Fruit fly (Drosophila melanogaster) whole organism: ENCODE data around the gene Sumo.

Experiments
- CG8478 ChIP-seq: fragments of >200 bp; optimal IDR thresholded peaks from 2 replicates; lab custom pipeline; 2018; ENCODE audit warnings: inconsistent platforms
- Dll ChIP-seq: fragments of >200 bp; optimal IDR thresholded peaks from 2 replicates; lab custom pipeline; 2017
- EcR ChIP-seq, 2 experiments: fragments of >200 bp; optimal IDR thresholded peaks; 2 replicates each; lab custom pipeline; 2017; ENCODE audit warnings: missing biosample characterization in 2 of 2, missing genetic modification characterization in 2 of 2, missing genetic modification reagents in 2 of 2
- pan ChIP-seq: fragments of >200 bp; optimal IDR thresholded peaks from 2 replicates; lab custom pipeline; 2017
- psq ChIP-seq: fragments of >200 bp; optimal IDR thresholded peaks from 2 replicates; lab custom pipeline; 2017
- usp ChIP-seq: fragments of >200 bp; optimal IDR thresholded peaks from 2 replicates; lab custom pipeline; 2017; ENCODE audit warnings: missing biosample characterization, missing genetic modification characterization, mixed read lengths

Gene Sumo

DNA sequence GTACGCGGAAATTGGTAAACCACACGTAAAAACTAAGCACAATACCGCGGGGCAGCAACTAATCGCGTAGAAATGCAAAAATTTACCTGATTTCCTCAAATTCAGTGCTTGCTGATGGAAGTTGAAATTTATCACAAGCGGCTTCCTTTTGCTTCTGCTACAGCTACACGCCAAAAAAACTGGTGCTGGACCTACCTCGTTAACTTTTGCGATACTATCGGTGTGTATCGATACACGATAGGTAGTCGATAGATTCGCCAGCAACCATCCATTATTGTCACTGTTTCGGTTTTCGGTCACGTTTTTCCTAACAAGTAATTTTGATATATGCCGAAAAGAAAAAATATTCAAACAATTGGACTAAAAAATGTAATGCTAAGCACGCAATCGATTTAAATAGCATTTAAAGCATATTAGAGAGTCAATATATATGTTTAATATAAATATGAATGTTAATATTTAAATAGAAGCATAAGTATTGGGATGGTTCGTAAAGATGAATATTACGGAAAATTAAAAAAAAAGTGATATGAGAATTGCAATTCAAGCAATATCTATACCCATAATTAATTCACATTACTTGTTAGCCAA is at the start of gene Sumo:
TSS of gene Sumo (minus strand) at position 223 of the 591 bp plus-strand sequence.
- no peak for TF ChIP-seq EcR (GFP tag; optimal IDR thresholded peaks at IDR 0.05; lab: Kevin White, UChicago)
- TF ChIP-seq Dll (lab: Kevin White, UChicago): no peak
- no peak for TF ChIP-seq CG8478 (lab: Kevin White, UChicago)
- TF ChIP-seq pan (lab: Kevin White, UChicago): no peak

DNA sequence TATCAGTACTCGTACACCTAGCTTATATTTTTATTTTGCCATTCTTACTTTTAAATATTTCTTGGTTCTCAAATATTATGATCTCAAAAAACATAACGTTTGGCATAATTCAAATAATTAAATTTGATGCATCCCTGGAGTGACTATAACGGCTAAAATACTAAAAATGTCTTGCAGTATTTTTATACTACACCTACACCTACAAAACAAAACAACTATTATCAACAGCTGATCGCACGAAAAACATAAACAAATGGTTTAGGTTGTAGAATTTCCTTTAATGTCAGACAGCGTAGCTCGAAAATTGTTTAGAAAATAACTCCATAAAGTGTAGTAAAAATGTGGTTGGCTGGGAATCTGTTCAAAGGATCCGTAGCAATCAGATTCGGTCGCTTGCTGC is 45.7 kb upstream of the Sumo start, which contains the start of gene CG43322:
TSS of gene CG43322 (plus strand) at position 240 of the 400 bp plus-strand sequence.
- no peak for TF ChIP-seq pan (lab: Kevin White, UChicago)
- no peak for TF ChIP-seq usp (GFP tag; lab: Kevin White, UChicago)
- TF ChIP-seq psq (lab: Kevin White, UChicago): no peak
- no peak for TF ChIP-seq CG8478 (lab: Kevin White, UChicago)
- TF ChIP-seq EcR (GFP tag; optimal IDR thresholded peaks at IDR 0.05; lab: Kevin White, UChicago): no peak
- TF ChIP-seq Dll (lab: Kevin White, UChicago): no peak

DNA sequence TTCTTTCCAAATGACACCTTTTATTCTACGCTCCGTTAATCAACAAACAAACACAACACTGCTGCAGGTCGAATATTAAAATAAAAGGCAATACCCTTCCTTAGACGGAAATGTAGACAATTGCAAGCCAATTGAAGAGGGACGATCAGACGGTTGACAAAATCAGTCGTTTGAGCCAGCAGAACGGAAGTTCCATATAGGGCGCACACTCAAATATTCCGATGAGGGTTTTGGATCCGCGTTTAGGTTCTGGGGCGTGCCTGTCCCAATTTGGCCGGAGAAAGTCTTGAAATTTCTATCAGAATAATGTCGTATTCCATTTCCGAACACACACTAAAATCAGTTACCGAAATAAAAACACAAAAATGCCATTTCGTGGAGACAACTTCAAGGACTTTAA is 44.5 kb upstream of the Sumo start, which contains the start of gene CG43321:
TSS of gene CG43321 (plus strand) at position 301 of the 400 bp plus-strand sequence.
- TF ChIP-seq usp (GFP tag; lab: Kevin White, UChicago): no peak
- TF ChIP-seq Dll (lab: Kevin White, UChicago): no peak
- TF ChIP-seq CG8478 (lab: Kevin White, UChicago): no peak
- TF ChIP-seq pan (lab: Kevin White, UChicago): no peak
- no peak for TF ChIP-seq psq (lab: Kevin White, UChicago)
- no peak for TF ChIP-seq EcR (GFP tag; optimal IDR thresholded peaks at IDR 0.05; lab: Kevin White, UChicago)

DNA sequence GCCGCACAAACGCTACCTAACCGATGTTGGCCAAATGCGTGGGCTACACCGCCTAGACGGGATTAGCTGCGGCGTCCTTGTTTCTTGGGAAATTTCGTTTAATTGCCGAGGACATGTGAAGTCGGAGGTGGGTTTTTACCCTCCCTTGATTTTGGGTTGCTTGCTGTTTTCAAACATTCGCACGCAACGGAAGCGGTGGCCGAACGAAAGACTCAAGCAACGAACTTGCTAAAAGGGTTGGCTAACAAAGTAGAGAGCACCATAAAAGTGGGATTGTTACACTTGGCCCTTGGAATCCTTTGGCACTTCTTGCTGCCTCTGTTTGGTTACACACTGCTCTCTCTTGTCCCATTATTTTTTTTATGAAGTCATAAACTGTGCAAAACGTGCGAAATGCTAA is 43.1 kb upstream of the Sumo start:
- TF ChIP-seq psq (lab: Kevin White, UChicago): no peak
- no peak for TF ChIP-seq CG8478 (lab: Kevin White, UChicago)
- TF ChIP-seq EcR (GFP tag; optimal IDR thresholded peaks at IDR 0.05; lab: Kevin White, UChicago): no peak
- TF ChIP-seq Dll (lab: Kevin White, UChicago): no peak
- TF ChIP-seq usp (GFP tag; lab: Kevin White, UChicago): no peak
- TF ChIP-seq pan (lab: Kevin White, UChicago): no peak

DNA sequence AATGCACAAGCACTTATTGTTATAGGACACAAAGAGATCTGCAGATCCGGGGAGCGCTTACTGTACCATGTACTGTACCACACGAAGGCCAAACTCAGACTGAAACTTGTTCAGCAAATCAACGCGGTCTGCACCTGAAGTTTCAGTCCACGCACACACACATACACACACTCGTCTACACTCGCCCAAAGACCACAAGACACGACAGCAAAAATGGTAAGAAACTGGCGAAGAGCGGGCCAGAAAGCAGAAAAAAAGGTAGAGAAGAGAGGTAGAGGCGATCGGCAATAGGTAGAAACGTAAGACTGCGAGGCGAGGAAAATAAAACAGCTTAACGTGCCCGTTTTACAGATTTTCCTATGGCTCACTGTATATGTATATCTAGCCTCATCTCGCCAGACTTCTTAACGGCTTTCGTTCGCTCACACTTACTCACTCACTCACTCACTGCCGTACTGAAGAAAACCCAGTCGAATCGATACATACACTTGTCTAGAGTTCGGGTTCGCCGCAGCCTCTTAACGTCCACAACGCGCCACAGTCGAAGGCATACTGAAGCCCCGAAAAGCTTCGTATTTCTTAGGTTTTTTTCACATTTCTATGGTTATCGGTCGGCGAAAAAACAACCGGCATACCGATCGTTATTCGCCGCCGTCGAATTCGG is 42.5 kb upstream of the Sumo start, which contains the start of gene uif:
TSS of gene uif (minus strand) at position 553 of the 664 bp plus-strand sequence.
- TF ChIP-seq pan (lab: Kevin White, UChicago): no peak
- TF ChIP-seq CG8478 (lab: Kevin White, UChicago): no peak
- no peak for TF ChIP-seq usp (GFP tag; lab: Kevin White, UChicago)
- no peak for TF ChIP-seq psq (lab: Kevin White, UChicago)
- no peak for TF ChIP-seq EcR (GFP tag; optimal IDR thresholded peaks at IDR 0.05; lab: Kevin White, UChicago)
- no peak for TF ChIP-seq Dll (lab: Kevin White, UChicago)

DNA sequence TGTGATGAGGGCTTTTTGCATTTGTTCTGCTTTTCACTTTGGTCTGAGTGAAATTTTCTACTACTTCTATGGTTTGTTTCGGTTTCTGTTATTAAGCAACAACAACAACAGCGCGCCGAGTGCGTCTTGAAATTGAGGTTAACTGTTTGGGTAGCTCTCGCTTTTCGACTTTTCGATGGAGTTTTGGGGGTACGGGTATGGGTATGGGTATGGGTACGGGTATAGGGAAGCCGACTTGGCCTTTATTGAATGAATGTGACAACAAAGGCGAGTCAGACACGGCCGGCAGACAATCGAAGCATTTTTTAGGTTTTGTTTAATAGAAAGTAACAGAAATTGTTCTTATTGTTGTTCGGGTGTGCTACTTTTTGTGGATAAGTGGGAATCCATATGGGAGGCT is 40.1 kb upstream of the Sumo start:
- no peak for TF ChIP-seq CG8478 (lab: Kevin White, UChicago)
- no peak for TF ChIP-seq psq (lab: Kevin White, UChicago)
- TF ChIP-seq Dll (lab: Kevin White, UChicago): no peak
- TF ChIP-seq EcR (GFP tag; optimal IDR thresholded peaks at IDR 0.05; lab: Kevin White, UChicago): no peak
- TF ChIP-seq pan (lab: Kevin White, UChicago): no peak
- TF ChIP-seq usp (GFP tag; lab: Kevin White, UChicago): no peak

DNA sequence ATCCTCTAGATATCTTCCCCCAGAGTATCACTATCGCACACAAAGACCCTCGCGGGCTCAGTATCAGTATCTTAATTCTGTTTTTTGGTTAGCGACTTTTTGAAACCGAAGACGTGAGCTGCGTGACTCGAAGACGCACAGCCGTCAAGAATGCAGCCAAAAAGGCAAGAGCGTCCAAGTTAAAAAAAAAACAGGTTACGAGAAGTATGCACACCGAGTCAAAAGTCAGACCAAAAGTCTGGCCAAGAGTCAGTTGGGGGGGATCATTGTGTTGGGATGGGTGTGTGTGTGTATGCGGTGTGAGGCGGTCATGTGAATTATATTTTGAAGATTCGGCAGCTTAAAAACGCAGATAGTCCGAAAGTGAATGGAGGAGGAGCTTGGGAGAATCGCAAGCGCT is 38.0 kb upstream of the Sumo start:
- TF ChIP-seq CG8478 (lab: Kevin White, UChicago) (no peak), psq (lab: Kevin White, UChicago) (no peak), usp (GFP tag; lab: Kevin White, UChicago) (no peak), EcR (GFP tag; optimal IDR thresholded peaks at IDR 0.05; lab: Kevin White, UChicago) (no peak), pan (lab: Kevin White, UChicago) (no peak), Dll (lab: Kevin White, UChicago) (no peak)

DNA sequence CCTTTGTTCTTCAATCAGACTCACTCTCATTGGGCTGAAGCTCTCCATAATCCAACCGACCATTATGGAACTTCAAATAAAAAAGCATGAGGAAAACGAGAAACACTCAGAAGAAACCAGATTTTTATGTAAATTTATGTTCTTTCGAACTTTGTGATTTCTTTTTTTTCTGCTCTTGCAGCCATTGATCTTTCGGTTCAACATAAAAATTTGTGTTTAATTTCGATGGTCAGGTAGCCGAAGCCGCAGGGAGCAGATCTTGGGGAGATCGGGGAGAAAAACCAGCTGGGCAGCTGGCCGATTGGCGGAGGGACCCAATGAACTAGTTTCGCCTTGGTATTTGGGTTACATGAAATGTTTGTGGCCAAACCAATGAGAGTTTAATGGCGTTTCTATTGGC is 36.9 kb upstream of the Sumo start:
- TF ChIP-seq usp (GFP tag; lab: Kevin White, UChicago) (no peak), EcR (GFP tag; optimal IDR thresholded peaks at IDR 0.05; lab: Kevin White, UChicago) (no peak), CG8478 (lab: Kevin White, UChicago) (no peak), pan (lab: Kevin White, UChicago) (no peak), psq (lab: Kevin White, UChicago) (no peak), Dll (lab: Kevin White, UChicago) (no peak)

DNA sequence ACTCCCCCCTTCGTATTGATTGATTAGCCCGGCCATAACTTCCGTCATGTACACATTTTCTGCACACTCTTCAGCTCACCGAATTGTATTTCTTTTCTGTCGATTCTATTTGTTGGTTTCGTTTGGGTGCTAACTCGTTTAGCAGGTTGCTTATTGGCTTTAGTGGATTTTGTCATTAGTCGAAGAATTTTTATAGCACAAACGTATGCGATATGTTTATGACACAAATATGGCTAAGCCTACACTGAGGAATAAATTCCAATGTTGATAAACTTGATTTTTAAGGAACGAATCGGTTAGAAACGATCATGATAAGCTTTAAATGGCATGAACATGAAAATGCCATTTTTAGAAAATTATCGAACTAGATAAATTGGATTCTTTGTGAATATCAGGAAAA is 31.3 kb upstream of the Sumo start:
- TF ChIP-seq CG8478 (lab: Kevin White, UChicago) (no peak), pan (lab: Kevin White, UChicago) (no peak), Dll (lab: Kevin White, UChicago) (no peak), usp (GFP tag; lab: Kevin White, UChicago) (no peak)

DNA sequence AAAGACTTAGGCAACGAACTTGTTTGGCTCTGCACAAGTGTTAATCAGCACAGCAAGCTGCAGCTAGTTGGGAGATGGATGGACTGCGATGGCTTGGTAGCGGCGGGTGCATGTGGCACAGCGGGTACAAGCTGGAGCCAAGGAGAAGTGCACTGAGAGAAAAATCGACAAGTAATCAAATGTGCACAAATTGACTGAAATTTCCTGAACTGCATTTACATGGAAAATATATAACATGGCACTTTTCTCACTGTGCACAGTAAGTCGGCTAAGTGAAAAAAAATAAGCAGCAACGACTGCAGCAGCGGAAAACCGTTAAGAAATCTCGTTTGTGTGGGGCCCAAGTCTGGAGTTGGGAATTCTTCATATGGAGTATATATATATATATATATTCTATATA is 23.6 kb upstream of the Sumo start:
- TF ChIP-seq CG8478 (lab: Kevin White, UChicago) (no peak), pan (lab: Kevin White, UChicago) (no peak), usp (GFP tag; lab: Kevin White, UChicago) (no peak), EcR (GFP tag; optimal IDR thresholded peaks at IDR 0.05; lab: Kevin White, UChicago) (no peak), psq (lab: Kevin White, UChicago) (no peak), Dll (lab: Kevin White, UChicago) (no peak)

DNA sequence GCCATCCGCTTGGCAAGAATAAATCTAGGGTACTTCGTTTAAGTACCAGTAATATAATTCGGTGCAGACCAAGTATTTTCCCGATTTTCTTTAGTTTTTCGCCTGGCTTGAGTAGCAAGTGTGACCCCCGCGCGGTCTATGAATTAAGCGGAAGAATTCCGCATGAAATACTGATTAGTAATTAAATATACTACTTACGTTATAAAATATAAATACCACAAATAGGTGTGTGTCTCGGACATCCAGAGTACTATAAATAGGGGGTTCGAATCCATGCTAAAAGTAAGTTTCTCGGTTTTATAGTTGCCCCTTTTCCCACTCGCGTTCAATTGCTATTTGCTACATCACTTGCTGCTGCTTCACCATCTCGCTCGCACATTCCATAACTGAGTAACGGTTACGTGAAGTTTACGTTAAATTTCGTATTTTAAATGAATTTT is 4.2 kb upstream of the Sumo start, which contains the start of gene snRNP-U1-70K:
TSS of gene snRNP-U1-70K (minus strand) at position 141 of the 440 bp plus-strand sequence.
- TF ChIP-seq EcR (GFP tag; optimal IDR thresholded peaks at IDR 0.05; lab: Kevin White, UChicago) (no peak), Dll (lab: Kevin White, UChicago) (no peak), psq (lab: Kevin White, UChicago) (no peak), usp (GFP tag; lab: Kevin White, UChicago) (no peak), CG8478 (lab: Kevin White, UChicago) (no peak), pan (lab: Kevin White, UChicago) (no peak)
